Worm (Caenorhabditis elegans) whole organism, L4 larva: Measurements from ENCODE around the gene Y47D3B.3.

Source experiments
- attf-4 ChIP-seq: sonication (generic microtip); optimal IDR thresholded peaks from 3 replicates; lab custom pipeline; 2017; ENCODE audit warnings: missing biosample characterization, missing genetic modification characterization
- ceh-32 ChIP-seq: sonication (generic microtip); optimal IDR thresholded peaks from 2 replicates; lab custom pipeline; 2016; ENCODE audit warnings: mild to moderate bottlenecking, missing genetic modification characterization, missing compliant biosample characterization; ENCODE audit not compliant: poor library complexity
- fos-1 ChIP-seq: fragments of 150-350 bp; optimal IDR thresholded peaks from 2 replicates; lab custom pipeline; 2014; ENCODE audit warnings: missing biosample characterization, missing genetic modification characterization
- jun-1 ChIP-seq: fragments of 150-350 bp; optimal IDR thresholded peaks from 2 replicates; lab custom pipeline; 2014; ENCODE audit warnings: missing biosample characterization, missing genetic modification reagents, missing genetic modification characterization
- lsy-2 ChIP-seq, 2 experiments: fragments of 150-350 bp in 1 of 2; sonication (generic microtip) in 1 of 2; optimal IDR thresholded peaks; 2 replicates each; lab custom pipeline; 2014 to 2017; ENCODE audit warnings: missing biosample characterization in 2 of 2, missing genetic modification characterization in 2 of 2
- madf-5 ChIP-seq, 2 experiments: fragments of 200-800 bp; sonication (Bioruptor generic); IDR thresholded peaks; 2 replicates each; pipeline ENCODE4 v1.3.6; 2022; ENCODE audit warnings: missing compliant biosample characterization in 2 of 2, missing genetic modification characterization in 2 of 2
- mep-1 ChIP-seq: fragments of 150-350 bp; sonication (generic microtip); optimal IDR thresholded peaks from 3 replicates; lab custom pipeline; 2014; ENCODE audit warnings: missing biosample characterization, missing genetic modification characterization
- nhr-76 ChIP-seq: fragments of 150-350 bp; optimal IDR thresholded peaks from 2 replicates; lab custom pipeline; 2014; ENCODE audit warnings: missing biosample characterization, missing genetic modification characterization
- skn-1 ChIP-seq: fragments of 150-350 bp; optimal IDR thresholded peaks from 2 replicates; lab custom pipeline; 2014; ENCODE audit warnings: missing biosample characterization, missing genetic modification characterization
- snpc-4 ChIP-seq: fragments of 150-350 bp; optimal IDR thresholded peaks from 2 replicates; lab custom pipeline; 2014; ENCODE audit warnings: missing biosample characterization, missing genetic modification characterization
- unc-130 ChIP-seq: sonication (generic microtip); optimal IDR thresholded peaks from 2 replicates; lab custom pipeline; 2016; ENCODE audit warnings: missing genetic modification reagents, missing genetic modification characterization, missing compliant biosample characterization
- zag-1 ChIP-seq: fragments of 150-350 bp; optimal IDR thresholded peaks from 2 replicates; lab custom pipeline; 2014; ENCODE audit warnings: missing biosample characterization, missing genetic modification characterization

DNA sequence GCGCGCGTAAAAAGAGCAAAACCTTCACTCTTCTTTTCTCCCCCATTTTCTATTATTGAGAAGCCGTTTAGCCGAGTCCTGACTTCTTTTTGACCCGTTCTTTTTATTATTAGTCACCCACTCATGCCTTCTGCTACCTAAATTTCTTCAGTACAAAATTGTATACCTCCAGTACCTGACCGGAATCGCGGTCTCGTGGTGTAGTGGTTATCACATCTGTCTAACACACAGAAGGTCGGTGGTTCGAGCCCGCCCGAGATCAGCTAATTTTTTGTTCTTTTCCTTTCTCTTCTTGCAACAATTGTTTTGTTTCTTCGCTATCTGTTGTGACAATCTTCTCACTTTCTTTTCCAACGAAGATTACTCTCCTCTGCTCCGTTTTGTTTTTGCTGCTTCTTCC, 44.8 kb upstream of the Y47D3B.3 start:
- TF ChIP-seq zag-1 (tag; lab: Kevin White, UChicago) (no peak), lsy-2 (tag; optimal IDR thresholded peaks at IDR 0.05; lab: Kevin White, UChicago) (peak in 1 of 2 experiments; percentile 24), snpc-4 (no peak), jun-1 (tag; lab: Kevin White, UChicago) (no peak), nhr-76 (tag; lab: Kevin White, UChicago) (no peak), attf-4 (no peak), mep-1 (peak; percentile 29), unc-130 (no peak), madf-5 (GFP tag; IDR thresholded peaks at IDR 0.05; lab: Robert Waterston, UW) (peak in 1 of 2 experiments; percentile 57; a peak in 1 of 4 replicates), ceh-32 (no peak), fos-1 (tag; lab: Kevin White, UChicago) (no peak), skn-1 (tag; lab: Kevin White, UChicago) (no peak)
